Worm (Caenorhabditis elegans) whole organism, late embryonic: ENCODE results near the gene ugt-47.
A peak's percentile ranks its signal among the peaks of the same experiment; 100 is the strongest.

Experiments
- C08G9.2 ChIP-seq: sonication (generic microtip); optimal IDR thresholded peaks from 2 replicates; lab custom pipeline; 2016; ENCODE audit warnings: mild to moderate bottlenecking, missing genetic modification characterization, moderate library complexity, missing compliant biosample characterization
- F13H6.1 ChIP-seq: sonication (generic microtip); optimal IDR thresholded peaks from 2 replicates; lab custom pipeline; 2016; ENCODE audit warnings: missing genetic modification characterization, missing compliant biosample characterization
- K09A11.1 ChIP-seq: sonication (generic microtip); optimal IDR thresholded peaks from 2 replicates; lab custom pipeline; 2017; ENCODE audit warnings: antibody characterized with exemption, mild to moderate bottlenecking, missing genetic modification characterization, missing compliant biosample characterization; ENCODE audit not compliant: insufficient read depth
- T23F11.4 ChIP-seq: fragments of 200-800 bp; sonication (Bioruptor generic); optimal IDR thresholded peaks from 2 replicates; lab custom pipeline; 2018; ENCODE audit warnings: mild to moderate bottlenecking, missing genetic modification characterization, missing compliant biosample characterization
- Y22D7AL.16 ChIP-seq: sonication (generic microtip); optimal IDR thresholded peaks from 2 replicates; lab custom pipeline; 2016; ENCODE audit warnings: missing genetic modification characterization, missing compliant biosample characterization
- ama-1 ChIP-seq: fragments of 150-350 bp; optimal IDR thresholded peaks from 2 replicates; lab custom pipeline; 2014
- ceh-14 ChIP-seq: sonication (generic microtip); optimal IDR thresholded peaks from 2 replicates; lab custom pipeline; 2016; ENCODE audit warnings: missing genotype, missing genetic modification characterization, missing compliant biosample characterization
- ceh-19 ChIP-seq: fragments of 200-800 bp; sonication (Bioruptor generic); optimal IDR thresholded peaks from 2 replicates; lab custom pipeline; 2018; ENCODE audit warnings: mild to moderate bottlenecking, missing genetic modification characterization, missing compliant biosample characterization
- ceh-22 ChIP-seq: sonication (generic microtip); optimal IDR thresholded peaks from 2 replicates; lab custom pipeline; 2017; ENCODE audit warnings: missing biosample characterization, missing genetic modification characterization
- ceh-34 ChIP-seq: sonication (generic microtip); optimal IDR thresholded peaks from 2 replicates; lab custom pipeline; 2016; ENCODE audit warnings: mild to moderate bottlenecking, missing genetic modification characterization, missing compliant biosample characterization
- ceh-45 ChIP-seq: fragments of 200-800 bp; sonication (Bioruptor generic); IDR thresholded peaks from 2 replicates; pipeline ENCODE4 v1.3.6; 2022; ENCODE audit warnings: missing genetic modification reagents, missing genetic modification characterization, missing compliant biosample characterization
- che-1 ChIP-seq: sonication (generic microtip); optimal IDR thresholded peaks from 2 replicates; lab custom pipeline; 2016; ENCODE audit warnings: mild to moderate bottlenecking, missing genetic modification characterization, missing compliant biosample characterization
- dve-1 ChIP-seq: sonication (generic microtip); optimal IDR thresholded peaks from 2 replicates; lab custom pipeline; 2017; ENCODE audit warnings: antibody characterized with exemption, mild to moderate bottlenecking, missing genetic modification characterization, missing compliant biosample characterization
- elt-2 ChIP-seq: sonication (generic microtip); optimal IDR thresholded peaks from 2 replicates; lab custom pipeline; 2016; ENCODE audit warnings: missing genetic modification reagents, missing genetic modification characterization, missing compliant biosample characterization
- elt-4 ChIP-seq: sonication (generic microtip); optimal IDR thresholded peaks from 2 replicates; lab custom pipeline; 2016; ENCODE audit warnings: missing genetic modification characterization, missing compliant biosample characterization
- ets-4 ChIP-seq: sonication (generic microtip); optimal IDR thresholded peaks from 2 replicates; lab custom pipeline; 2016; ENCODE audit warnings: missing genetic modification characterization, missing compliant biosample characterization
- fax-1 ChIP-seq: sonication (generic microtip); optimal IDR thresholded peaks from 2 replicates; lab custom pipeline; 2016; ENCODE audit warnings: missing genotype, missing genetic modification characterization, missing compliant biosample characterization
- fkh-6 ChIP-seq: sonication (generic microtip); optimal IDR thresholded peaks from 2 replicates; lab custom pipeline; 2016; ENCODE audit warnings: missing genetic modification characterization, missing compliant biosample characterization
- gmeb-2 ChIP-seq: sonication (generic microtip); optimal IDR thresholded peaks from 2 replicates; lab custom pipeline; 2016; ENCODE audit warnings: missing genetic modification characterization, inconsistent platforms, missing compliant biosample characterization
- hlh-13 ChIP-seq: fragments of 200-800 bp; sonication (Bioruptor generic); optimal IDR thresholded peaks from 2 replicates; lab custom pipeline; 2018; ENCODE audit warnings: mild to moderate bottlenecking, missing genetic modification characterization, missing compliant biosample characterization
- hlh-6 ChIP-seq: sonication (generic microtip); optimal IDR thresholded peaks from 2 replicates; lab custom pipeline; 2016; ENCODE audit warnings: missing genotype, missing genetic modification characterization, missing compliant biosample characterization
- hlh-8 ChIP-seq: sonication (generic microtip); optimal IDR thresholded peaks from 2 replicates; lab custom pipeline; 2016; ENCODE audit warnings: missing genotype, missing genetic modification characterization, missing compliant biosample characterization
- lin-11 ChIP-seq: fragments of 200-800 bp; sonication (Bioruptor generic); optimal IDR thresholded peaks from 2 replicates; lab custom pipeline; 2018; ENCODE audit warnings: mild to moderate bottlenecking, missing genetic modification characterization, missing compliant biosample characterization
- odd-2 ChIP-seq: sonication (generic microtip); optimal IDR thresholded peaks from 2 replicates; lab custom pipeline; 2017; ENCODE audit warnings: antibody characterized with exemption, mild to moderate bottlenecking, missing genetic modification characterization, missing compliant biosample characterization
- pag-3 ChIP-seq: sonication (generic microtip); optimal IDR thresholded peaks from 2 replicates; lab custom pipeline; 2016; ENCODE audit warnings: missing compliant biosample characterization, missing genetic modification characterization, borderline replicate concordance
- pat-9 ChIP-seq: fragments of 200-800 bp; sonication (Bioruptor generic); optimal IDR thresholded peaks from 2 replicates; lab custom pipeline; 2018; ENCODE audit warnings: mild to moderate bottlenecking, missing genetic modification characterization, moderate library complexity, missing compliant biosample characterization
- pax-1 ChIP-seq: fragments of 150-350 bp; optimal IDR thresholded peaks from 2 replicates; lab custom pipeline; 2014; ENCODE audit warnings: missing biosample characterization, missing genetic modification characterization
- pha-2 ChIP-seq: sonication (generic microtip); optimal IDR thresholded peaks from 2 replicates; lab custom pipeline; 2017; ENCODE audit warnings: mild to moderate bottlenecking, missing genetic modification characterization, missing compliant biosample characterization
- pha-4 ChIP-seq: fragments of 150-350 bp; optimal IDR thresholded peaks from 2 replicates; lab custom pipeline; 2018; ENCODE audit warnings: missing biosample characterization, missing genetic modification reagents, missing genetic modification characterization
- pros-1 ChIP-seq: fragments of 150-350 bp; optimal IDR thresholded peaks from 2 replicates; lab custom pipeline; 2014; ENCODE audit warnings: missing biosample characterization, missing genetic modification reagents, missing genetic modification characterization
- sox-2 ChIP-seq: fragments of 200-800 bp; sonication (Bioruptor generic); IDR thresholded peaks from 2 replicates; pipeline ENCODE4 v1.3.6; 2022; ENCODE audit warnings: missing genetic modification reagents, missing genetic modification characterization, missing compliant biosample characterization
- tbx-7 ChIP-seq: sonication (generic microtip); optimal IDR thresholded peaks from 2 replicates; lab custom pipeline; 2016; ENCODE audit warnings: missing genotype, missing genetic modification characterization, missing compliant biosample characterization
- ttx-3 ChIP-seq: sonication (generic microtip); optimal IDR thresholded peaks from 2 replicates; lab custom pipeline; 2016; ENCODE audit warnings: missing genetic modification reagents, missing genetic modification characterization, missing compliant biosample characterization
- unc-42 ChIP-seq: sonication (generic microtip); optimal IDR thresholded peaks from 2 replicates; lab custom pipeline; 2016; ENCODE audit warnings: missing genotype, missing genetic modification characterization, missing compliant biosample characterization
- unc-55 ChIP-seq: sonication (generic microtip); optimal IDR thresholded peaks from 2 replicates; lab custom pipeline; 2017; ENCODE audit warnings: missing biosample characterization, missing genetic modification reagents, missing genetic modification characterization
- zip-5 ChIP-seq: sonication (generic microtip); optimal IDR thresholded peaks from 2 replicates; lab custom pipeline; 2016; ENCODE audit warnings: missing genetic modification characterization, missing compliant biosample characterization

The ugt-47 gene

DNA sequence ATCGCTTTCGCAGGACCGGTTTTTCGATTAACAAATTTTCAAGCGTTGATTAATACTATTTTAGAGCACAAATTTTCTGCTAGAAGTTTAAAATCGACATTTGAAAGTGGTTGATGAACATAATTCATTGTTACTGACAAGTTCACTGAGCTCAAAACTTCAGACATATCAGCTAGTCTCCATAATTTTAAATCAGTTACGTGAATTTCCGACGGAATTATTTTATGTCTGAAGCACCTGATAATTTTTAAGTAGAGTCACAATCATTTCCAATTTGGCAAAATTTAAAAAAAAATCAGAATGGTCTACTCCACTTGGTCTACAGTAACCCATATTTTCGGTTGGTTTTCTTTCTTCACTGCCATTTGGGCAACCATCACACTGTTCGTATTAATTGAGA lies 46.5 kb downstream of the ugt-47 start, which contains the start of gene str-118:
Gene str-118 (plus strand): TSS at position 301 of the 400 bp plus-strand sequence.
- no peak for TF ChIP-seq hlh-13 (GFP tag; lab: Kevin White, UChicago)
- no peak for TF ChIP-seq ama-1 (lab: Kevin White, UChicago)
- no peak for TF ChIP-seq pha-4 (tag; lab: Kevin White, UChicago)
- no peak for TF ChIP-seq fax-1
- TF ChIP-seq gmeb-2 (tag; lab: Kevin White, UChicago) = no peak
- TF ChIP-seq tbx-7 = no peak
- TF ChIP-seq hlh-6 (tag; lab: Kevin White, UChicago) = no peak
- TF ChIP-seq elt-2 (tag; lab: Kevin White, UChicago) = no peak
- TF ChIP-seq unc-42 (tag; lab: Kevin White, UChicago) = no peak
- no peak for TF ChIP-seq pha-2 (tag; lab: Kevin White, UChicago)
- TF ChIP-seq pax-1 (tag; lab: Kevin White, UChicago) = no peak
- TF ChIP-seq K09A11.1 (tag; lab: Kevin White, UChicago) = no peak
- TF ChIP-seq T23F11.4 (GFP tag; lab: Kevin White, UChicago) = no peak
- no peak for TF ChIP-seq pat-9
- no peak for TF ChIP-seq hlh-8 (tag; lab: Kevin White, UChicago)
- TF ChIP-seq ttx-3 (tag; lab: Kevin White, UChicago) = no peak
- TF ChIP-seq ceh-22 (tag; lab: Kevin White, UChicago) = no peak
- TF ChIP-seq ets-4 (tag; lab: Kevin White, UChicago) = no peak

DNA sequence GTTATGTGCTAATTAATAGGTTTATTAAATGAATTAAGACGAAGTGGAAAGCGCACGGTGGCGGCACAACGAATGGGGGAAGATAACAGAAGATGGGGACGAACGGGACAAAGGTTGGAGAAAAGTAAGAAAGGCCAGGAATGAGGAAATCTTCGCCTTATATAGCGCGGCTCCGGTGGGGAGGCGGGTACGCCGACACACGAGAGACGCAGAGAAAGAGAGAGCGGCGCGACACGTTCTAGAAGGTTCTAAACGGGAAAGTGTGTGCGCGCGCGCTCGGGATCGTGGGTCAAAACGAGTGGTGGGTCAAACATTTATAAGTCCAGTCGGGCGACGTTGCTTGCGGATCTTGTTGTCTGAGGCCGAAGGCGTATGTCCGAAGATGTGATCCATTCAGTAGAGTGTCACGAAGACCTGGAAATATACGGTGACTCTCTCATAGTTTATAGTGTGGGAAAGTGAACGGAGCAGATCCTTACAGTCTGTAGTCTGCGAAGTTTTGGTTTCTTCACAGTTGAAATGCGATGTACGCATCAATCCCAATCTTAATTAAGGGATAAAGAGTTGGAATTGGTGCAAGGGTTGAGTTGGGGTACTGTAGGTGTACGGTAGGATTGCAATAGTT lies 49.1 kb downstream of the ugt-47 start:
- TF ChIP-seq ceh-45 (GFP tag; lab: Robert Waterston, UW) = 0 out of 2 replicates have a peak, but pooled peaks have one; percentile 33

DNA sequence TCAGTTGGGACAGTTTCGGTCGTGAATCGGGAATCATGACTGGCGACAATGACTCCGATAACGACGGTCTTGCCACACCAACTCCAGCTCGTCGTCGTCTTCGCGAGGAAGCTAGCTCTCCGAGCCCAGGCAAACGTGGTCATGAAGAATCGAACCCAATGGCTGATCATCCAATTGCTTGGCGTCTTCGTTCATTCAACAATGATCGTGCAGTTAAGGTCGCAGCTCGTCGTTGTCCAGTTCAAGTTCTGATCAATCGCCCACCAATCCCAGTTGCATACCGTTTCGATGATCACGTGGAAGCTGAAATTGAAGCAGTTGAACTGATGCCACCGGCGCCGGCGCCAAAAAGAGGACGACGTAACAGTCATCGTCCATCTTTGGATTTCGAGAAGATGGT lies 51.2 kb downstream of the ugt-47 start:
- TF ChIP-seq unc-55 (no peak), che-1 (no peak), C08G9.2 (tag; lab: Kevin White, UChicago) (no peak), pha-2 (tag; lab: Kevin White, UChicago) (no peak), ceh-19 (GFP tag; lab: Kevin White, UChicago) (no peak), fkh-6 (tag; lab: Kevin White, UChicago) (no peak), K09A11.1 (tag; lab: Kevin White, UChicago) (no peak), ceh-34 (tag; lab: Kevin White, UChicago) (no peak), tbx-7 (no peak), pax-1 (tag; lab: Kevin White, UChicago) (no peak), pat-9 (no peak), elt-4 (tag; lab: Kevin White, UChicago) (no peak)

DNA sequence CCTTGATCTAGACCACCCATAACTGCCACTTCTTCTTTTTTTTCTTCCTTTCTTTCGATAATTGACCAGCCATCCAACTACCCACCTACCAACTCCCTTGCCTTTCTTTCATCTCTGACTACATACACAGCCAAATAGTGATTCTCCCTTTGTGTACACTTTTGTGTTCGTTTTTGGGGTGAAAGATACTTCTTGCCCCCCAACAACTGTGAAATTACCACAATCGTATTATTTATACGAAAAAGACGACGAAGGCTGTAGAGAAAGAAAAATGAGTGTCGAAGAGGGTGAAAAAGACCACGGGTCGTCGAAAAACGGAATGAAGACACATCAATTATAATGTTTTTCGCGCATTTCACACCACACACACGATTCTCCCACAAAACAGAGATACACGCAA lies 51.9 kb downstream of the ugt-47 start:
- TF ChIP-seq F13H6.1 (tag; lab: Kevin White, UChicago) = no peak
- TF ChIP-seq pha-4 (tag; lab: Kevin White, UChicago) = no peak
- no peak for TF ChIP-seq pag-3 (tag; lab: Kevin White, UChicago)
- TF ChIP-seq unc-55 = no peak
- TF ChIP-seq Y22D7AL.16 = no peak
- TF ChIP-seq ceh-14 = no peak
- TF ChIP-seq sox-2 (GFP tag; lab: Robert Waterston, UW) = no peak
- TF ChIP-seq dve-1 (tag; lab: Kevin White, UChicago) = no peak
- TF ChIP-seq C08G9.2 (tag; lab: Kevin White, UChicago) = no peak
- no peak for TF ChIP-seq T23F11.4 (GFP tag; lab: Kevin White, UChicago)
- no peak for TF ChIP-seq hlh-8 (tag; lab: Kevin White, UChicago)
- TF ChIP-seq pros-1 (tag; lab: Kevin White, UChicago) = no peak
- TF ChIP-seq ceh-34 (tag; lab: Kevin White, UChicago) = no peak
- no peak for TF ChIP-seq odd-2 (tag; lab: Kevin White, UChicago)
- TF ChIP-seq hlh-13 (GFP tag; lab: Kevin White, UChicago) = no peak
- TF ChIP-seq zip-5 (tag; lab: Kevin White, UChicago) = no peak
- no peak for TF ChIP-seq lin-11 (tag; lab: Kevin White, UChicago)
